Worm (Caenorhabditis elegans) whole organism, L3 larva: Measurements from ENCODE around the gene T26G10.1.

Experiments
- elt-2 ChIP-seq: sonication (generic microtip); optimal IDR thresholded peaks from 2 replicates; lab custom pipeline; 2016; ENCODE audit warnings: missing genetic modification reagents, mild to moderate bottlenecking, missing genetic modification characterization, missing compliant biosample characterization
- jun-1 ChIP-seq: fragments of 150-350 bp; optimal IDR thresholded peaks from 2 replicates; lab custom pipeline; 2014; ENCODE audit warnings: missing biosample characterization, missing genetic modification reagents, missing genetic modification characterization
- lin-15B ChIP-seq: fragments of 150-350 bp; optimal IDR thresholded peaks from 2 replicates; lab custom pipeline; 2014; ENCODE audit warnings: missing biosample characterization, missing genetic modification characterization
- lsy-12 ChIP-seq: sonication (generic microtip); optimal IDR thresholded peaks from 2 replicates; lab custom pipeline; 2016; ENCODE audit warnings: mild to moderate bottlenecking, missing genetic modification characterization, missing compliant biosample characterization
- mdl-1 ChIP-seq: fragments of 150-350 bp; optimal IDR thresholded peaks from 2 replicates; lab custom pipeline; 2014; ENCODE audit warnings: missing biosample characterization, missing genetic modification characterization
- nhr-11 ChIP-seq: fragments of 150-350 bp; optimal IDR thresholded peaks from 2 replicates; lab custom pipeline; 2014; ENCODE audit warnings: missing biosample characterization, missing genetic modification characterization
- nhr-23 ChIP-seq: fragments of 150-350 bp; optimal IDR thresholded peaks from 2 replicates; lab custom pipeline; 2014; ENCODE audit warnings: missing biosample characterization, missing genetic modification reagents, missing genetic modification characterization
- nhr-237 ChIP-seq: fragments of 150-350 bp; optimal IDR thresholded peaks from 2 replicates; lab custom pipeline; 2014; ENCODE audit warnings: missing biosample characterization, missing genetic modification characterization
- nhr-25 ChIP-seq: sonication (generic microtip); optimal IDR thresholded peaks from 2 replicates; lab custom pipeline; 2017; ENCODE audit warnings: missing biosample characterization, missing genetic modification characterization
- pha-4 ChIP-seq: fragments of 150-350 bp; optimal IDR thresholded peaks from 2 replicates; lab custom pipeline; 2014; ENCODE audit warnings: missing biosample characterization, missing genetic modification reagents, missing genetic modification characterization
- unc-62 ChIP-seq: fragments of 150-350 bp; sonication (generic microtip); optimal IDR thresholded peaks from 4 replicates; lab custom pipeline; 2014; ENCODE audit warnings: missing biosample characterization, missing genetic modification reagents, missing genetic modification characterization

- TF ChIP-seq lsy-12 (peak; percentile 60), nhr-23 (peak; percentile 89), nhr-25 (peak; percentile 85), nhr-237 (no peak), unc-62 (GFP tag; lab: Kevin White, UChicago) (no peak), nhr-11 (no peak), pha-4 (peak; percentile 92), jun-1 (tag; lab: Kevin White, UChicago) (peak; percentile 20), elt-2 (peak; percentile 48), mdl-1 (tag; lab: Kevin White, UChicago) (no peak), lin-15B (tag; lab: Kevin White, UChicago) (peak; percentile 93)
These were observed 37.1 kb upstream of the T26G10.1 start, which contains the start of gene pir-2 for ce11 chrIII:9443417-9444027.
